Fruit fly (Drosophila melanogaster) whole organism, embryonic: ENCODE results near the gene Acsx3.

Source experiments
- Bdp1 ChIP-seq: fragments of 200-800 bp; sonication (Bioruptor generic); optimal IDR thresholded peaks from 3 replicates; lab custom pipeline; 2016; ENCODE audit warnings: missing biosample characterization, missing genetic modification characterization
- CG10274 ChIP-seq: fragments of 200-800 bp; sonication (Bioruptor generic); optimal IDR thresholded peaks from 3 replicates; lab custom pipeline; 2017; ENCODE audit warnings: missing biosample characterization, mild to moderate bottlenecking, missing genetic modification characterization
- CG13287 ChIP-seq: fragments of 200-800 bp; sonication (Bioruptor generic); IDR thresholded peaks from 2 replicates; pipeline ENCODE4 v1.3.6; 2022; ENCODE audit warnings: missing biosample characterization, missing genetic modification characterization; ENCODE audit not compliant: partially characterized antibody
- CG14965 ChIP-seq: fragments of 200-800 bp; sonication (Bioruptor generic); optimal IDR thresholded peaks from 2 replicates; lab custom pipeline; 2016; ENCODE audit warnings: missing biosample characterization, missing genetic modification characterization, borderline replicate concordance
- CG1602 ChIP-seq: fragments of 200-800 bp; sonication (Bioruptor generic); optimal IDR thresholded peaks from 3 replicates; lab custom pipeline; 2016; ENCODE audit warnings: missing biosample characterization, missing genetic modification characterization
- CG16813 ChIP-seq: fragments of 200-800 bp; sonication (Bioruptor generic); IDR thresholded peaks from 3 replicates; pipeline ENCODE4 v1.3.6; 2022; ENCODE audit warnings: missing biosample characterization, missing genetic modification characterization; ENCODE audit not compliant: partially characterized antibody
- CG17328 ChIP-seq: fragments of 200-800 bp; sonication (Bioruptor generic); IDR thresholded peaks from 2 replicates; pipeline ENCODE4 v1.3.6; 2022; ENCODE audit warnings: missing biosample characterization, missing genetic modification characterization
- CG17359 ChIP-seq: fragments of 200-800 bp; sonication (Bioruptor generic); optimal IDR thresholded peaks from 3 replicates; lab custom pipeline; 2018; ENCODE audit warnings: missing biosample characterization, mild to moderate bottlenecking, missing genetic modification characterization, moderate library complexity
- CG1832 ChIP-seq: fragments of 200-800 bp; sonication (Bioruptor generic); optimal IDR thresholded peaks from 2 replicates; lab custom pipeline; 2017; ENCODE audit warnings: missing biosample characterization, mild to moderate bottlenecking, missing genetic modification characterization, inconsistent platforms
- CG18599 ChIP-seq: fragments of 200-800 bp; sonication (Bioruptor generic); optimal IDR thresholded peaks from 3 replicates; lab custom pipeline; 2017; ENCODE audit warnings: missing biosample characterization, missing genetic modification characterization, mild to moderate bottlenecking, moderate library complexity, missing genetic modification reagents
- CG34224 ChIP-seq: fragments of 200-800 bp; sonication (Bioruptor generic); IDR thresholded peaks from 3 replicates; pipeline ENCODE4 v1.3.6; 2022; ENCODE audit warnings: missing biosample characterization, missing genetic modification characterization; ENCODE audit not compliant: partially characterized antibody
- CG42726 ChIP-seq: fragments of 200-800 bp; sonication (Bioruptor generic); IDR thresholded peaks from 2 replicates; pipeline ENCODE4 v1.3.6; 2022; ENCODE audit warnings: missing biosample characterization, missing genetic modification characterization; ENCODE audit not compliant: partially characterized antibody
- CG7928 ChIP-seq: fragments of 200-800 bp; sonication (Bioruptor generic); optimal IDR thresholded peaks from 2 replicates; lab custom pipeline; 2017; ENCODE audit warnings: missing biosample characterization, mild to moderate bottlenecking, missing genetic modification characterization
- CG7963 ChIP-seq: fragments of 200-800 bp; sonication (Bioruptor generic); IDR thresholded peaks from 3 replicates; pipeline ENCODE4 v1.3.6; 2022; ENCODE audit warnings: missing biosample characterization, missing genetic modification characterization; ENCODE audit not compliant: partially characterized antibody
- CG8290 ChIP-seq, 3 experiments: fragments of 200-800 bp; sonication (Bioruptor generic); optimal IDR thresholded peaks; 2 replicates each; lab custom pipeline; 2016 to 2019; ENCODE audit warnings: missing biosample characterization in 3 of 3, missing genetic modification characterization in 3 of 3, mild to moderate bottlenecking in 2 of 3, moderate library complexity in 1 of 3
- CG8765 ChIP-seq: fragments of 200-800 bp; sonication (Bioruptor generic); IDR thresholded peaks from 2 replicates; pipeline ENCODE4 v1.3.6; 2022; ENCODE audit warnings: missing biosample characterization, missing genetic modification characterization
- Dll ChIP-seq: fragments of 200-800 bp; sonication (Bioruptor generic); IDR thresholded peaks from 4 replicates; pipeline ENCODE4 v1.3.6; 2022; ENCODE audit warnings: missing biosample characterization, missing genetic modification characterization; ENCODE audit not compliant: partially characterized antibody
- HHEX ChIP-seq: fragments of 200-800 bp; sonication (Bioruptor generic); optimal IDR thresholded peaks from 3 replicates; lab custom pipeline; 2017; ENCODE audit warnings: missing biosample characterization, mild to moderate bottlenecking, missing genetic modification characterization, missing genetic modification reagents
- HLH4C ChIP-seq: fragments of 200-800 bp; sonication (Bioruptor generic); IDR thresholded peaks from 3 replicates; pipeline ENCODE4 v1.3.6; 2022; ENCODE audit warnings: missing biosample characterization, missing genetic modification characterization; ENCODE audit not compliant: partially characterized antibody
- Med ChIP-seq: fragments of 200-800 bp; sonication (Bioruptor generic); peaks from one replicate; lab custom pipeline; 2016; ENCODE audit warnings: missing biosample characterization, missing genetic modification characterization, mild to moderate bottlenecking, inconsistent platforms, moderate library complexity
- Opbp ChIP-seq: fragments of 200-800 bp; sonication (Bioruptor generic); IDR thresholded peaks from 3 replicates; pipeline ENCODE4 v1.3.6; 2022; ENCODE audit warnings: missing biosample characterization, missing genetic modification characterization; ENCODE audit not compliant: partially characterized antibody
- Optix ChIP-seq: fragments of 200-800 bp; sonication (Bioruptor generic); IDR thresholded peaks from 3 replicates; pipeline ENCODE4 v1.3.6; 2022; ENCODE audit warnings: missing biosample characterization, missing genetic modification characterization
- Trl ChIP-seq, 3 experiments: fragments of >200 bp in 2 of 3; fragments of 200-800 bp in 1 of 3; sonication (Bioruptor generic) in 1 of 3; optimal IDR thresholded peaks; 2 replicates in 1 of 3; 3 replicates in 2 of 3; lab custom pipeline; 2016 to 2017; ENCODE audit warnings: missing biosample characterization in 1 of 3, missing genetic modification characterization in 1 of 3
- ato ChIP-seq: fragments of 200-800 bp; sonication (Bioruptor generic); IDR thresholded peaks from 2 replicates; pipeline ENCODE4 v1.3.6; 2022; ENCODE audit warnings: missing biosample characterization, missing genetic modification characterization; ENCODE audit not compliant: partially characterized antibody
- caup ChIP-seq: fragments of 200-800 bp; sonication (Bioruptor generic); optimal IDR thresholded peaks from 3 replicates; lab custom pipeline; 2017; ENCODE audit warnings: missing biosample characterization, mild to moderate bottlenecking, missing genetic modification characterization, moderate library complexity; ENCODE audit not compliant: severe bottlenecking
- cg ChIP-seq: fragments of 200-800 bp; sonication (Bioruptor generic); optimal IDR thresholded peaks from 3 replicates; lab custom pipeline; 2019; ENCODE audit warnings: missing biosample characterization, mild to moderate bottlenecking, missing genetic modification characterization, moderate library complexity
- chif ChIP-seq, 2 experiments: fragments of 200-800 bp; sonication (Bioruptor generic); optimal IDR thresholded peaks; 3 replicates each; lab custom pipeline; 2016; ENCODE audit warnings: missing biosample characterization in 2 of 2, missing genetic modification characterization in 2 of 2
- chinmo ChIP-seq: fragments of 200-800 bp; sonication (Bioruptor generic); IDR thresholded peaks from 4 replicates; pipeline ENCODE4 v1.3.6; 2022; ENCODE audit warnings: missing biosample characterization, missing genetic modification characterization; ENCODE audit not compliant: partially characterized antibody
- chm ChIP-seq: fragments of 200-800 bp; sonication (Bioruptor generic); IDR thresholded peaks from 2 replicates; pipeline ENCODE4 v1.3.6; 2022; ENCODE audit warnings: missing biosample characterization, missing genetic modification characterization
- ci ChIP-seq: fragments of 200-800 bp; sonication (Bioruptor generic); IDR thresholded peaks from 3 replicates; pipeline ENCODE4 v1.3.6; 2022; ENCODE audit warnings: missing biosample characterization, missing genetic modification characterization
- dan ChIP-seq: fragments of 200-800 bp; sonication (Bioruptor generic); IDR thresholded peaks from 2 replicates; pipeline ENCODE4 v1.3.6; 2022; ENCODE audit warnings: missing biosample characterization, missing genetic modification characterization
- fd96Cb ChIP-seq: fragments of 200-800 bp; sonication (Bioruptor generic); optimal IDR thresholded peaks from 2 replicates; lab custom pipeline; 2018; ENCODE audit warnings: missing biosample characterization, mild to moderate bottlenecking, missing genetic modification characterization, moderate library complexity
- hb ChIP-seq: fragments of 200-800 bp; sonication (Bioruptor generic); IDR thresholded peaks from 3 replicates; pipeline ENCODE4 v1.3.6; 2022; ENCODE audit warnings: missing biosample characterization, missing genetic modification characterization; ENCODE audit not compliant: partially characterized antibody
- inv ChIP-seq: fragments of 200-800 bp; sonication (Bioruptor generic); IDR thresholded peaks from 2 replicates; pipeline ENCODE4 v1.3.6; 2022; ENCODE audit warnings: missing biosample characterization, missing genetic modification characterization; ENCODE audit not compliant: partially characterized antibody
- nerfin-2 ChIP-seq: fragments of 200-800 bp; sonication (Bioruptor generic); IDR thresholded peaks from 2 replicates; pipeline ENCODE4 v1.3.6; 2022; ENCODE audit warnings: missing biosample characterization, missing genetic modification characterization; ENCODE audit not compliant: partially characterized antibody
- peb ChIP-seq: fragments of 200-800 bp; sonication (Bioruptor generic); IDR thresholded peaks from 2 replicates; pipeline ENCODE4 v1.3.6; 2022; ENCODE audit warnings: missing biosample characterization, missing genetic modification characterization
- pzg ChIP-seq: fragments of 200-800 bp; sonication (Bioruptor generic); optimal IDR thresholded peaks from 3 replicates; lab custom pipeline; 2018; ENCODE audit warnings: missing biosample characterization, mild to moderate bottlenecking, missing genetic modification characterization, moderate library complexity
- sim ChIP-seq: fragments of 200-800 bp; sonication (Bioruptor generic); IDR thresholded peaks from 2 replicates; pipeline ENCODE4 v1.3.6; 2022; ENCODE audit warnings: missing biosample characterization, missing genetic modification characterization
- sna ChIP-seq: fragments of 200-800 bp; sonication (Bioruptor generic); IDR thresholded peaks from 2 replicates; pipeline ENCODE4 v1.3.6; 2022; ENCODE audit warnings: missing biosample characterization, missing genetic modification characterization; ENCODE audit not compliant: partially characterized antibody
- so ChIP-seq: fragments of 200-800 bp; sonication (Bioruptor generic); IDR thresholded peaks from 3 replicates; pipeline ENCODE4 v1.3.6; 2022; ENCODE audit warnings: missing biosample characterization, missing genetic modification characterization
- tna ChIP-seq: fragments of 200-800 bp; sonication (Bioruptor generic); IDR thresholded peaks from 2 replicates; pipeline ENCODE4 v1.3.6; 2022; ENCODE audit warnings: missing biosample characterization, missing genetic modification characterization; ENCODE audit not compliant: partially characterized antibody
- vnd ChIP-seq: fragments of 200-800 bp; sonication (Bioruptor generic); IDR thresholded peaks from 3 replicates; pipeline ENCODE4 v1.3.6; 2022; ENCODE audit warnings: missing biosample characterization, missing genetic modification characterization; ENCODE audit not compliant: partially characterized antibody
- vvl ChIP-seq: fragments of 200-800 bp; sonication (Bioruptor generic); IDR thresholded peaks from 2 replicates; pipeline ENCODE4 v1.3.6; 2022; ENCODE audit warnings: missing biosample characterization, missing genetic modification characterization
- zen2 ChIP-seq: fragments of 200-800 bp; sonication (Bioruptor generic); IDR thresholded peaks from 3 replicates; pipeline ENCODE4 v1.3.6; 2022; ENCODE audit warnings: missing biosample characterization, missing genetic modification characterization; ENCODE audit not compliant: partially characterized antibody

The Acsx3 gene

DNA sequence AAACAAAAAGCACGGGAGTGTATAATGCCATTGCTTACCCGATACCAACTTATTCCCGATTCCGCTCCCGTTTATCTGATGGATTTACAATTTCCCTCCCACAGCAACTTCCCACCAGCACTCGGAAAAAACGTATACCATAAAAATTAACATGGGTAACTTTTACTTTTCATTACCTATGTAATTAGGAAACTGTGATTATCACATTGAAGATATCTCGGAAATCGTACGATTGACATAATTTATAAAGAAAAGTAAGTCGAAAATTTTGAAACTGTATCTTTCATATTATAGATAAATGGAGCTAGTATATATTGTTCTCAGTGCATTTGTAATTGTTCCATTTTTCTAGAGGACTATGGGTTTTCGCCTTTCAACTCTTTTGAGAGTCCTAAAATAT, 20.7 kb downstream of the Acsx3 start (continued):
- TF ChIP-seq CG18599 (GFP tag; lab: Kevin White, UChicago) (no peak), CG14965 (GFP tag; lab: Kevin White, UChicago) (no peak), chif (GFP tag; optimal IDR thresholded peaks at IDR 0.05; lab: Kevin White, UChicago) (no peak), sna (GFP tag; lab: Robert Waterston, UW) (no peak), CG17359 (peak; percentile 14)
- TF ChIP-seq, all 482 proteins: peak for 32

DNA sequence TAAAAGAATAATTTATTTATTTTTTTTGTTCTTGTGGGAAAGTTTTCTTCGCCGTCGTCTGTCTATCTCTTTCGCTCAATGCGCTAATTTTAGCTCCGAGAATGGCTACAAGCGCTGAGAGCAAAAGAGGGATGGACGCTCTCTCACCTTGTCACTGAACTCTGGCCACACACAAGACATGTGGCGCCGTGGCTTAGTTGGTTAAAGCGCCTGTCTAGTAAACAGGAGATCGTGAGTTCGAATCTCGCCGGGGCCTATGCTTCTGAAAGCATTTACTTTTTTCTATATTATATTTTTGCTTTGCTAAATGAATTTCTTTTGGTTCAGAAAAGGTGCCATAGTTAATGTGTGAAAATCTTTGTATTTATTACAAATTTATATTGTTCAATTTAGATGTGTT, 21.5 kb downstream of the Acsx3 start:
- peak; percentile 73; the same call in 2 of the 3 replicates for TF ChIP-seq CG34224 (GFP tag; lab: Robert Waterston, UW)
- no peak for TF ChIP-seq sim (GFP tag; lab: Robert Waterston, UW)
- TF ChIP-seq Trl (optimal IDR thresholded peaks at IDR 0.05; lab: Kevin White, UChicago): peak; percentile 22 to 31
- TF ChIP-seq Trl (GFP tag; optimal IDR thresholded peaks at IDR 0.05; lab: Kevin White, UChicago): no peak
- TF ChIP-seq so (GFP tag; lab: Robert Waterston, UW): peak; percentile 57; the same call in 1 of the 3 replicates
- TF ChIP-seq fd96Cb (tag; lab: Kevin White, UChicago): no peak
- peak; percentile 99 for TF ChIP-seq Bdp1 (GFP tag; lab: Kevin White, UChicago)
- no peak for TF ChIP-seq caup (GFP tag; lab: Kevin White, UChicago)
- peak; percentile 44; the same call in 1 of the 2 replicates for TF ChIP-seq CG17328
- peak; percentile 23; the same call in 1 of the 2 replicates for TF ChIP-seq vvl
- TF ChIP-seq CG1832 (GFP tag; lab: Kevin White, UChicago): peak; percentile 13
- TF ChIP-seq HHEX: no peak
- TF ChIP-seq tna (GFP tag; lab: Robert Waterston, UW): peak; percentile 83
- no peak for TF ChIP-seq CG8765 (GFP tag; lab: Robert Waterston, UW)
- TF ChIP-seq hb (GFP tag; lab: Robert Waterston, UW): peak; percentile 74
- no peak for TF ChIP-seq CG7928 (GFP tag; lab: Kevin White, UChicago)
- TF ChIP-seq pzg (GFP tag; lab: Kevin White, UChicago): no peak
- TF ChIP-seq ci: no peak
- TF ChIP-seq CG42726: peak; percentile 86; the same call in 1 of the 2 replicates
- TF ChIP-seq CG10274 (GFP tag; lab: Kevin White, UChicago): no peak
- TF ChIP-seq cg: no peak
- TF ChIP-seq Optix (GFP tag; lab: Robert Waterston, UW): no peak
- peak; percentile 71 for TF ChIP-seq HLH4C (GFP tag; lab: Robert Waterston, UW)
- TF ChIP-seq chm: peak; percentile 25; the same call in 1 of the 2 replicates
- TF ChIP-seq CG13287 (GFP tag; lab: Robert Waterston, UW): peak; percentile 62
- TF ChIP-seq CG16813: peak; percentile 89
- TF ChIP-seq Dll: 0 out of 4 replicates have a peak, but pooled peaks have one; percentile 32
- peak; percentile 79 for TF ChIP-seq Med (GFP tag; lab: Kevin White, UChicago)
- no peak for TF ChIP-seq CG1602 (GFP tag; lab: Kevin White, UChicago)
- TF ChIP-seq vnd (GFP tag; lab: Robert Waterston, UW): peak; percentile 65
- peak; percentile 85 for TF ChIP-seq CG7963 (GFP tag; lab: Robert Waterston, UW)
- no peak for TF ChIP-seq peb (GFP tag; lab: Robert Waterston, UW)
- TF ChIP-seq inv (GFP tag; lab: Robert Waterston, UW): peak; percentile 34; the same call in 1 of the 2 replicates
- peak; percentile 76 for TF ChIP-seq zen2
- peak; percentile 83 for TF ChIP-seq nerfin-2
- peak; percentile 68; the same call in 1 of the 4 replicates for TF ChIP-seq chinmo (GFP tag; lab: Robert Waterston, UW)
- TF ChIP-seq sna (GFP tag; lab: Robert Waterston, UW): peak; percentile 40; the same call in 1 of the 2 replicates
- TF ChIP-seq CG8290 (GFP tag; optimal IDR thresholded peaks at IDR 0.05; lab: Kevin White, UChicago): no peak
- no peak for TF ChIP-seq CG8290 (tag; optimal IDR thresholded peaks at IDR 0.05; lab: Kevin White, UChicago)
- no peak for TF ChIP-seq dan (GFP tag; lab: Robert Waterston, UW)
- TF ChIP-seq ato (GFP tag; lab: Robert Waterston, UW): peak; percentile 84
- TF ChIP-seq Opbp (GFP tag; lab: Robert Waterston, UW): peak; percentile 90
- no peak for TF ChIP-seq CG14965 (GFP tag; lab: Kevin White, UChicago)
